Fruit fly (Drosophila melanogaster): Measurements from ENCODE around the gene Eip93F.

dm6 chr3R:21923742-21924141 is 25.2 kb upstream of the Eip93F start:
- TF ChIP-seq CG1620 (GFP tag; optimal IDR thresholded peaks at IDR 0.05) (no peak), bab1 (GFP tag; optimal IDR thresholded peaks at IDR 0.05) (no peak), kay (GFP tag; ENCODE audit: borderline replicate concordance) (no peak), Clk (GFP tag; optimal IDR thresholded peaks at IDR 0.05) (no peak), toe (GFP tag; optimal IDR thresholded peaks at IDR 0.05) (no peak), CG33017 (tag; optimal IDR thresholded peaks at IDR 0.05) (no peak), CG12768 (GFP tag; optimal IDR thresholded peaks at IDR 0.05) (no peak), CG11617 (GFP tag; optimal IDR thresholded peaks at IDR 0.05) (no peak), CG7101 (tag; optimal IDR thresholded peaks at IDR 0.05) (no peak), CG7045 (GFP tag; optimal IDR thresholded peaks at IDR 0.05) (no peak), Hr96 (GFP tag; optimal IDR thresholded peaks at IDR 0.05) (no peak), CG5204 (GFP tag; optimal IDR thresholded peaks at IDR 0.05) (no peak)

Data from whole organism, adult.